Worm (Caenorhabditis elegans): ENCODE measurements around the gene Y54F10BM.9.
A peak's percentile ranks its signal among the peaks of the same experiment; 100 is the strongest.

The Y54F10BM.9 gene

DNA sequence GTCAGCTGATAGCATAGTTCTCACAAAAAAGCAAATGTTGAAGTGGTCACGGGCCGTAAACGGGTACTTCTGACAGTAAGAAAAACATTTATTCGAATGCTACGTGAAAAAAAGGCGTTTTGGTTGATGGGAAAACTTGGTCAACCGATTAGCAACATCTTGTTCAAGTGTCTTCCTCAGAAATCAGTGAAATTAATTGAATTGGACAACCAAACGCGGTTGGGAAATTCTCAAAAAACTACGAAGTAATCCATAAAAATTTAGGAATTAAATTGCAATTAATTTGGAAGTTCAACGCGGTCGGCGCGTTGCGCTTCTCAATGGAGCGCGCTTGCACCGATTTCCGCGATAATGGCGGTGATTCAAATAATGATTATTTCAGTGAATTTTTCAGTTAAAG, 45.4 kb downstream of the Y54F10BM.9 start:
- no peak for TF ChIP-seq egl-18 (GFP tag; IDR thresholded peaks at IDR 0.05)
- TF ChIP-seq ccch-3 (GFP tag; optimal IDR thresholded peaks at IDR 0.05) = no peak
- no peak for TF ChIP-seq nfya-1 (tag; optimal IDR thresholded peaks at IDR 0.05; ENCODE audit: borderline replicate concordance, insufficient read depth)
- no peak for TF ChIP-seq rpc-1 (optimal IDR thresholded peaks at IDR 0.05)
- TF ChIP-seq rpc-1 (tag; optimal IDR thresholded peaks at IDR 0.05) = no peak
- TF ChIP-seq B0336.3 (GFP tag; IDR thresholded peaks at IDR 0.05) = no peak
- no peak for TF ChIP-seq madf-8 (GFP tag; conservative IDR thresholded peaks at IDR 0.05)

DNA sequence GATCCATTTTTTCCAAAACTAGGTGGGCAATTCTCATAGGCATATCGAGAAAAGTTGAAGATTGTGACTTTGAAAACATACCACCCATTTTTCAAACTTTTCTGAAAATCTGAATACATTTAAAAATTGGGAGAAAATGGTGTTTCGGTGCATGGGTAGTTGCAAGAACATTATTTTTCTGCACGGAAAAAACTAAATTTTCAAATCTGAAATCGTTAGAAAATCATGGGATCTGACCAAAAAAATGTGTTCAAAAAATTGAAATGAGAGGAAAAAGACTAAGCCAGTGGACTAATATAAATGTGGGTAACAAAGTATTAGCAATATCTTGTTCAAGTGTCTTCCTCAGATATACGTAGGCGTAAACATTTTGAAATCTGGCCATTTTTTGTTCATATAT, 45.9 kb downstream of the Y54F10BM.9 start, which contains the start of gene fbxa-43:
TSS of gene fbxa-43 (minus strand) at position 101 of the 400 bp plus-strand sequence.
- no peak for TF ChIP-seq pha-4 (tag; optimal IDR thresholded peaks at IDR 0.05)
- TF ChIP-seq ztf-6 (GFP tag; IDR thresholded peaks at IDR 0.05) = no peak
- TF ChIP-seq dpff-1 (tag; optimal IDR thresholded peaks at IDR 0.05) = no peak
- no peak for TF ChIP-seq Y79H2A.3 (GFP tag; conservative IDR thresholded peaks at IDR 0.05)
- TF ChIP-seq nfyb-1 (GFP tag; IDR thresholded peaks at IDR 0.05) = no peak
- TF ChIP-seq Y56A3A.18 (GFP tag; IDR thresholded peaks at IDR 0.05) = no peak
- no peak for TF ChIP-seq Y53F4B.3 (GFP tag; IDR thresholded peaks at IDR 0.05)
- no peak for TF ChIP-seq atf-7 (tag; optimal IDR thresholded peaks at IDR 0.05)

DNA sequence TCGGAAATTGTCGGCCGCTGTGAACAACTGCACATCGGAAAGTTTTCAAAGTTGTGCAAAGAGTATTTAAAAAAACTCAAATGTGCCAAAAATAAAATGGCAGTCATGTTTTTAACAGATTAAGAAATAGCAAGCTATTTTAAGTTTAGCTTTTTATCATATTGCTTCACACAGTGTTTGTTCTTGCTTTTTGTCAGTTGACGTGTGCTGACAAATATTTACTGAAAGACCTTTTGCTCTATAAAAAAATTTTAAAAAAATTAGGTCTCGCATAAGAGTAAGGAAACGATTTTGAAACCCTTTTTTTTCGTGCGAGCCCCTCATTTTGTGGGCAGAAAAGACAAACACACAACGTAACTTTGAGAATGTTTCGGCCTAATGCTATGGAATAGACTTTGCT, 49.2 kb downstream of the Y54F10BM.9 start, which contains the start of gene fbxa-71:
TSS of gene fbxa-71 (plus strand) at position 301 of the 400 bp plus-strand sequence.
- TF ChIP-seq ekl-4 (GFP tag; IDR thresholded peaks at IDR 0.05) (no peak), hlh-12 (tag; optimal IDR thresholded peaks at IDR 0.05) (no peak), F23B12.7 (tag; optimal IDR thresholded peaks at IDR 0.05; ENCODE audit: insufficient read depth) (no peak), lin-40 (tag; optimal IDR thresholded peaks at IDR 0.05) (no peak), D2030.7 (GFP tag; IDR thresholded peaks at IDR 0.05) (no peak), nfya-1 (tag; optimal IDR thresholded peaks at IDR 0.05; ENCODE audit: borderline replicate concordance, insufficient read depth) (no peak), mes-4 (tag; optimal IDR thresholded peaks at IDR 0.05) (no peak), Y53F4B.3 (GFP tag; IDR thresholded peaks at IDR 0.05) (no peak)

DNA sequence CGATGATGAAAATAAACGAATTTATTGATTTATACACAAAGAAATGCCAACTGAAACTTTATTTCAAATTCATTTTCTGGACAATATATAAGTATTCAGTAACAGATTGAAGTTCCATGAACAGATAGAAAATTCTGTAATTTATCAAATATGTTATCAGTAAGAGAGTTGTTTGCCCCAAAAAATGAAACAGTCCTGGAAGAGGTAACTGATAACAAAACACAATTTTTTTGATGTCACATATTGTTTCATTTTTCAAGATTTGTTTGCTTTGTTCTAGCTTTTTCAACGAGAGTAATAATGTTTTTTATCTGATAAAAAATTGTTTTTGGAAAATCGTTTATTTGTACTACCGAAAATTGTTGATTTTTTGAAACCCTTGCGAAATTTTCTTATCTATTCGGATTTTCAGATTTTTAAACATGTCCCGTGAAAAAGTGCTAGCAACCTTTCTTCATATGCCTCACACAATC, 51.7 kb downstream of the Y54F10BM.9 start, which contains the start of gene fbxa-73:
TSS of gene fbxa-73 (plus strand) at position 423 of the 473 bp plus-strand sequence.
- peak; percentile 26 for TF ChIP-seq nhr-80 (tag; optimal IDR thresholded peaks at IDR 0.05)
- no peak for TF ChIP-seq efl-1 (GFP tag; optimal IDR thresholded peaks at IDR 0.05)

DNA sequence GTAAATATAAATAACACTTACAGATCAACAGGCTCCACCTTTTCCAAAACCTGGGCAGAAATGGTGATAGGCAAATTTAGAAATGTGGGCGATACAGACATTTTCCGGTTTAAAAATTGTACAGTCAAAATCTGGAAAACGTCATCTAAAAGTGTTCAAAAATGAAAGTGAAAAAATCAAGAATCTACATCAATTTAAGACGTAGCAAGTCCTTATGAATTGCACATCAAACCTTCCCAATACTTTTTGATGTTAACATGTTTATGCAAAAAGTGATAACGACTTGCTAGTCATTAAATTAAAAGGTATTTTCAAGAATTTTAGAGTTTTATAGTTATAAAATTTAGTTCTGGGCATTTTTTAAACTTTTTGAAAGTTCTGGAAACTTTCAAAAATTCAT, 53.4 kb downstream of the Y54F10BM.9 start, which contains the start of gene fbxa-7:
TSS of gene fbxa-7 (minus strand) at position 101 of the 400 bp plus-strand sequence.
- TF ChIP-seq nhr-179 (tag; optimal IDR thresholded peaks at IDR 0.05) (no peak), repo-1 (tag; optimal IDR thresholded peaks at IDR 0.05) (no peak), nfyb-1 (GFP tag; IDR thresholded peaks at IDR 0.05) (no peak), dox-1 (GFP tag; IDR thresholded peaks at IDR 0.05) (no peak), hsf-1 (GFP tag; IDR thresholded peaks at IDR 0.05) (no peak), lin-40 (tag; optimal IDR thresholded peaks at IDR 0.05) (no peak)

DNA sequence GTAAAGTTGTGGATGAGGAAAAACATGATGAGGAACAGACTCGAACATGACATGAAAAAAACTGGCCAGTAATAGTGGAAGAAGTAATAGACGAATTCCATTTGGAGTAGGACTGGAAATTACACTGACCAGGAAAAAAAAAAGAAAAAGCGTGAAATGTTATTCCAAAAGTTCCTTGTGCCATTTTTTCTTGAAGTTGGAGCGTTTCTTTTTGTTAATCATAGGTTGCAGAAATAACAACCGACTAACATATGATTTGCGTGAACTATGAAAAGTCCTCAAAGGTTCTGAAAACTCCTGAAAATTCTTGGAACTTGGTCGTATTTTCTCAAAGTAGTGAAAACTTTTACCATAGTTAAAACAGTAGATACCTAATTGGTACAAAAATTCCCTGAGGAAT, 59.0 kb downstream of the Y54F10BM.9 start, which contains the start of gene srd-67:
TSS of gene srd-67 (minus strand) at position 101 of the 400 bp plus-strand sequence.
- TF ChIP-seq hsf-1 (GFP tag; IDR thresholded peaks at IDR 0.05) = no peak
- TF ChIP-seq ztf-25 (GFP tag; IDR thresholded peaks at IDR 0.05) = no peak
- TF ChIP-seq K11D2.4 (GFP tag; IDR thresholded peaks at IDR 0.05) = no peak
- TF ChIP-seq F52B5.7 (tag; optimal IDR thresholded peaks at IDR 0.05) = no peak
- TF ChIP-seq F37B4.10 (GFP tag; IDR thresholded peaks at IDR 0.05) = no peak
- no peak for TF ChIP-seq hlh-26 (GFP tag; conservative IDR thresholded peaks at IDR 0.05)
- no peak for TF ChIP-seq nhr-27 (tag; optimal IDR thresholded peaks at IDR 0.05)
